Fruit fly (Drosophila melanogaster): ENCODE measurements around the gene CG14985.

CG14985 gene

dm6 chr3L:4035499-4035898 lies 32.2 kb downstream of the CG14985 start, which contains the start of gene Gr64f:
Gene Gr64f, plus strand, starts transcription at chr3L:4035799.
- TF ChIP-seq CG5204 (GFP tag; optimal IDR thresholded peaks at IDR 0.05) (no peak), kay (GFP tag; ENCODE audit: borderline replicate concordance) (no peak), CG7045 (GFP tag; optimal IDR thresholded peaks at IDR 0.05) (no peak)

dm6 chr3L:4040247-4040925 lies 37.1 kb downstream of the CG14985 start, which contains the start of the genes CG11593 and Rcd5:
Gene CG11593, minus strand, starts transcription at chr3L:4040482.
Gene Rcd5, plus strand, starts transcription at chr3L:4040529.
- peak; percentile 84 for TF ChIP-seq CG14711 (tag; optimal IDR thresholded peaks at IDR 0.05)
- TF ChIP-seq Clk (GFP tag; optimal IDR thresholded peaks at IDR 0.05) = peak; percentile 64
- peak; percentile 62 for TF ChIP-seq CG5204 (GFP tag; optimal IDR thresholded peaks at IDR 0.05)
- TF ChIP-seq cnc (optimal IDR thresholded peaks at IDR 0.05) = no peak
- TF ChIP-seq CG11617 (GFP tag; optimal IDR thresholded peaks at IDR 0.05) = peak; percentile 68
- peak; percentile 62 for TF ChIP-seq ovo (GFP tag; optimal IDR thresholded peaks at IDR 0.05)
- TF ChIP-seq bab1 (GFP tag; optimal IDR thresholded peaks at IDR 0.05) = no peak
- TF ChIP-seq CG7045 (GFP tag; optimal IDR thresholded peaks at IDR 0.05) = peak; percentile 67
- peak; percentile 23 for TF ChIP-seq tj (GFP tag; optimal IDR thresholded peaks at IDR 0.05)
- TF ChIP-seq Hr96 (GFP tag; optimal IDR thresholded peaks at IDR 0.05) = peak; percentile 19
- TF ChIP-seq Mnt (GFP tag; optimal IDR thresholded peaks at IDR 0.05) = peak; percentile 59
- TF ChIP-seq CG7101 (tag; optimal IDR thresholded peaks at IDR 0.05) = peak; percentile 76
- peak; percentile 29 for TF ChIP-seq CG1620 (GFP tag; optimal IDR thresholded peaks at IDR 0.05)
- TF ChIP-seq CG33017 (tag; optimal IDR thresholded peaks at IDR 0.05) = peak; percentile 51
- TF ChIP-seq toe (GFP tag; optimal IDR thresholded peaks at IDR 0.05) = peak; percentile 74
- TF ChIP-seq pad (GFP tag; optimal IDR thresholded peaks at IDR 0.05) = peak; percentile 58
- peak; percentile 50 for TF ChIP-seq CG12768 (GFP tag; optimal IDR thresholded peaks at IDR 0.05)
- no peak for TF ChIP-seq cic (GFP tag; optimal IDR thresholded peaks at IDR 0.05)
- TF ChIP-seq kay (GFP tag; ENCODE audit: borderline replicate concordance) = peak; percentile 90
- peak; percentile 67 for TF ChIP-seq Crg-1 (GFP tag; optimal IDR thresholded peaks at IDR 0.05)

dm6 chr3L:4044497-4044896 lies 41.2 kb downstream of the CG14985 start:
- TF ChIP-seq CG5204 (GFP tag; optimal IDR thresholded peaks at IDR 0.05) (peak; percentile 36), cic (GFP tag; optimal IDR thresholded peaks at IDR 0.05) (no peak)

dm6 chr3L:4046289-4046688 lies 43.0 kb downstream of the CG14985 start, which contains the start of gene CG1136:
Gene CG1136, plus strand, starts transcription at chr3L:4046596.
- no peak for TF ChIP-seq kay (GFP tag; ENCODE audit: borderline replicate concordance)
- TF ChIP-seq tj (GFP tag; optimal IDR thresholded peaks at IDR 0.05) = peak; percentile 14
- no peak for TF ChIP-seq bab1 (GFP tag; optimal IDR thresholded peaks at IDR 0.05)

- no peak for TF ChIP-seq CG5204 (GFP tag; optimal IDR thresholded peaks at IDR 0.05)
- TF ChIP-seq cnc (optimal IDR thresholded peaks at IDR 0.05) = no peak
- no peak for TF ChIP-seq ovo (GFP tag; optimal IDR thresholded peaks at IDR 0.05)
- TF ChIP-seq CG7045 (GFP tag; optimal IDR thresholded peaks at IDR 0.05) = no peak
- no peak for TF ChIP-seq pad (GFP tag; optimal IDR thresholded peaks at IDR 0.05)
- no peak for TF ChIP-seq CG12768 (GFP tag; optimal IDR thresholded peaks at IDR 0.05)
- TF ChIP-seq tj (GFP tag; optimal IDR thresholded peaks at IDR 0.05) = no peak
- TF ChIP-seq Crg-1 (GFP tag; optimal IDR thresholded peaks at IDR 0.05) = no peak
- TF ChIP-seq Mnt (GFP tag; optimal IDR thresholded peaks at IDR 0.05) = no peak
- no peak for TF ChIP-seq toe (GFP tag; optimal IDR thresholded peaks at IDR 0.05)
- TF ChIP-seq CG14711 (tag; optimal IDR thresholded peaks at IDR 0.05) = no peak
- no peak for TF ChIP-seq cic (GFP tag; optimal IDR thresholded peaks at IDR 0.05)
- TF ChIP-seq kay (GFP tag; ENCODE audit: borderline replicate concordance) = no peak
- TF ChIP-seq CG33017 (tag; optimal IDR thresholded peaks at IDR 0.05) = no peak
Observed at dm6 chr3L:4047635-4048034, 44.4 kb downstream of the CG14985 start, which contains the start of gene Dpy-30L2. Gene Dpy-30L2, minus strand, starts transcription at chr3L:4047735.

- no peak for TF ChIP-seq CG14711 (tag; optimal IDR thresholded peaks at IDR 0.05)
Observed at dm6 chr3L:4049082-4049481, 45.8 kb downstream of the CG14985 start.

dm6 chr3L:4055438-4055962 lies 52.2 kb downstream of the CG14985 start:
- no peak for TF ChIP-seq CG5204 (GFP tag; optimal IDR thresholded peaks at IDR 0.05)
- no peak for TF ChIP-seq CG12768 (GFP tag; optimal IDR thresholded peaks at IDR 0.05)
- no peak for TF ChIP-seq CG11617 (GFP tag; optimal IDR thresholded peaks at IDR 0.05)
- no peak for TF ChIP-seq Clk (GFP tag; optimal IDR thresholded peaks at IDR 0.05)
- no peak for TF ChIP-seq CG7101 (tag; optimal IDR thresholded peaks at IDR 0.05)
- TF ChIP-seq toe (GFP tag; optimal IDR thresholded peaks at IDR 0.05) = no peak
- no peak for TF ChIP-seq pad (GFP tag; optimal IDR thresholded peaks at IDR 0.05)
- no peak for TF ChIP-seq bab1 (GFP tag; optimal IDR thresholded peaks at IDR 0.05)
- no peak for TF ChIP-seq Mnt (GFP tag; optimal IDR thresholded peaks at IDR 0.05)
- no peak for TF ChIP-seq cnc (optimal IDR thresholded peaks at IDR 0.05)
- TF ChIP-seq CG14711 (tag; optimal IDR thresholded peaks at IDR 0.05) = no peak
- no peak for TF ChIP-seq kay (GFP tag; ENCODE audit: borderline replicate concordance)
- no peak for TF ChIP-seq CG1620 (GFP tag; optimal IDR thresholded peaks at IDR 0.05)

Measured in whole organism, adult.